Worm (Caenorhabditis elegans): ENCODE measurements around the gene F54H5.14.

- no peak for TF ChIP-seq ama-1 (optimal IDR thresholded peaks at IDR 0.05)
- no peak for TF ChIP-seq unc-62 (GFP tag; optimal IDR thresholded peaks at IDR 0.05)
- TF ChIP-seq ces-1 (GFP tag; optimal IDR thresholded peaks at IDR 0.05): no peak
- no peak for TF ChIP-seq efl-3 (GFP tag; optimal IDR thresholded peaks at IDR 0.05)
- no peak for TF ChIP-seq egl-27 (tag; optimal IDR thresholded peaks at IDR 0.05)
Observed at ce11 chrII:6614500-6614899, 10.7 kb downstream of the F54H5.14 start.
